Worm (Caenorhabditis elegans): ENCODE data around the gene T28D9.1.

DNA sequence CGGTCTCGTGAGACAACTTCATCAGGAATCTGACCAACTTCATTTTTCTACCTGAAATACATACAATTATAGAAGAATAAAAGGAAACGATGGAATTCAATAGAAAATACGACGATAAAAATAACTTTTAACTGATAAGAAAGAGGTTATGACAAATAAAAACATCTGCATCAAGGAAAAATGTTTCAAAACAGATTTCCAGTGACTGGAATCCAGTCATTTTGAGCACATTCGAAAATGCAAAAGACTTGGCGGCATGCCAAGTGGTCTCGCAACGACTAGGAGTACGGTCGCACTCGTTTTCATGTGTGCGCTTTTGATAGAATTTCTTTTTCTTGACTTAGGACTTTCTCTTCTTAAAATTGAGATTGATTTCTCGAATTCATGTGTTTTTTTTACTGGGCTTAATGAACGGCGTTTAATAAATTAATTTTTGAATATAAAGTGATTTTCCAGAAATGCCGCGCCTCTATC, 2.5 kb upstream of the T28D9.1 start, which contains the start of the genes snr-3 and rsp-5:
- TF ChIP-seq med-1 (GFP tag; optimal IDR thresholded peaks at IDR 0.05; ENCODE audit: insufficient read depth) (no peak), tab-1 (GFP tag; IDR thresholded peaks at IDR 0.05) (no peak), klf-2 (GFP tag; conservative IDR thresholded peaks at IDR 0.05) (no peak), flt-1 (GFP tag; IDR thresholded peaks at IDR 0.05) (no peak), T22C8.4 (GFP tag; IDR thresholded peaks at IDR 0.05) (no peak), cog-1 (tag; optimal IDR thresholded peaks at IDR 0.05) (no peak), ztf-23 (GFP tag; IDR thresholded peaks at IDR 0.05) (no peak), ref-1 (GFP tag; conservative IDR thresholded peaks at IDR 0.05) (no peak)
